Fruit fly (Drosophila melanogaster) whole organism, prepupa: ENCODE results near the gene CG11815.

ENCODE experiments used
- CG31627 ChIP-seq: fragments of 200-800 bp; sonication (Bioruptor generic); optimal IDR thresholded peaks from 3 replicates; lab custom pipeline; 2016; ENCODE audit warnings: missing biosample characterization, missing genetic modification characterization
- CG6792 ChIP-seq: fragments of 200-800 bp; sonication (Bioruptor generic); optimal IDR thresholded peaks from 3 replicates; lab custom pipeline; 2016; ENCODE audit warnings: missing biosample characterization, missing genetic modification characterization
- CG8319 ChIP-seq: fragments of 200-800 bp; sonication (Bioruptor generic); optimal IDR thresholded peaks from 3 replicates; lab custom pipeline; 2016; ENCODE audit warnings: missing biosample characterization, missing genetic modification characterization
- Met ChIP-seq: fragments of 200-800 bp; sonication (Bioruptor generic); optimal IDR thresholded peaks from 3 replicates; lab custom pipeline; 2016; ENCODE audit warnings: missing biosample characterization, missing genetic modification characterization
- Sox15 ChIP-seq: fragments of 200-800 bp; sonication (Bioruptor generic); optimal IDR thresholded peaks from 3 replicates; lab custom pipeline; 2016; ENCODE audit warnings: missing biosample characterization, missing genetic modification characterization
- cyc ChIP-seq: fragments of 200-800 bp; sonication (Bioruptor generic); optimal IDR thresholded peaks from 3 replicates; lab custom pipeline; 2016; ENCODE audit warnings: missing biosample characterization, missing genetic modification characterization
- fd85E ChIP-seq: fragments of 200-800 bp; sonication (Bioruptor generic); optimal IDR thresholded peaks from 3 replicates; lab custom pipeline; 2016; ENCODE audit warnings: missing biosample characterization, missing genetic modification characterization
- ss ChIP-seq, 2 experiments: fragments of 200-800 bp; sonication (Bioruptor generic); optimal IDR thresholded peaks; 2 replicates in 1 of 2; 3 replicates in 1 of 2; lab custom pipeline; 2017 to 2018; ENCODE audit warnings: mild to moderate bottlenecking in 2 of 2, missing biosample characterization in 2 of 2, missing genetic modification characterization in 2 of 2, moderate library complexity in 1 of 2
- svp ChIP-seq: fragments of 200-800 bp; sonication (Bioruptor generic); peaks from one replicate; lab custom pipeline; 2016; ENCODE audit warnings: missing biosample characterization, missing genetic modification characterization
- topi ChIP-seq: fragments of 200-800 bp; sonication (Bioruptor generic); optimal IDR thresholded peaks from 3 replicates; lab custom pipeline; 2016; ENCODE audit warnings: missing biosample characterization, missing genetic modification characterization

dm6 chr3L:1969539-1970337 lies 1.3 kb downstream of the CG11815 start, which contains the start of gene CG1927:
- TF ChIP-seq CG6792 (GFP tag; lab: Kevin White, UChicago) = no peak
- TF ChIP-seq ss (GFP tag; optimal IDR thresholded peaks at IDR 0.05; lab: Kevin White, UChicago) = peak; percentile 40 to 50
- TF ChIP-seq fd85E (GFP tag; lab: Kevin White, UChicago) = no peak
- no peak for TF ChIP-seq topi
- TF ChIP-seq Sox15 = no peak
- TF ChIP-seq CG8319 (GFP tag; lab: Kevin White, UChicago) = no peak
- TF ChIP-seq svp = peak; percentile 47
- TF ChIP-seq Met (GFP tag; lab: Kevin White, UChicago) = no peak
- no peak for TF ChIP-seq cyc
- no peak for TF ChIP-seq CG31627
